Fruit fly (Drosophila melanogaster) whole organism, prepupa: ENCODE results near the gene CG7099.
A peak's percentile ranks its signal among the peaks of the same experiment; 100 is the strongest.

ENCODE experiments used
- CG1621 ChIP-seq: fragments of 200-800 bp; sonication (Bioruptor generic); optimal IDR thresholded peaks from 3 replicates; lab custom pipeline; 2018; ENCODE audit warnings: missing biosample characterization, mild to moderate bottlenecking, missing genetic modification characterization
- CG9139 ChIP-seq: fragments of 200-800 bp; sonication (Bioruptor generic); optimal IDR thresholded peaks from 3 replicates; lab custom pipeline; 2017; ENCODE audit warnings: missing biosample characterization, mild to moderate bottlenecking, missing genetic modification characterization
- Ets21C ChIP-seq: fragments of 200-800 bp; sonication (Bioruptor generic); optimal IDR thresholded peaks from 3 replicates; lab custom pipeline; 2016; ENCODE audit warnings: missing biosample characterization, missing genetic modification characterization
- Hr38 ChIP-seq: sonication (Bioruptor generic); optimal IDR thresholded peaks from 2 replicates; lab custom pipeline; 2016; ENCODE audit warnings: missing biosample characterization, missing genetic modification characterization
- Hr4 ChIP-seq: fragments of 200-800 bp; sonication (Bioruptor generic); optimal IDR thresholded peaks from 3 replicates; lab custom pipeline; 2016; ENCODE audit warnings: missing biosample characterization, missing genetic modification characterization
- Lpt ChIP-seq: fragments of 200-800 bp; sonication (Bioruptor generic); optimal IDR thresholded peaks from 3 replicates; lab custom pipeline; 2016; ENCODE audit warnings: missing biosample characterization, missing genetic modification characterization
- spab ChIP-seq: fragments of 200-800 bp; sonication (Bioruptor generic); optimal IDR thresholded peaks from 2 replicates; lab custom pipeline; 2017; ENCODE audit warnings: missing biosample characterization, mild to moderate bottlenecking, missing genetic modification characterization, missing genetic modification reagents

- TF ChIP-seq spab = peak; percentile 90
- TF ChIP-seq Ets21C (GFP tag; lab: Kevin White, UChicago) = peak; percentile 99
- peak; percentile 92 for TF ChIP-seq Hr38 (GFP tag; lab: Kevin White, UChicago)
- peak; percentile 83 for TF ChIP-seq CG1621 (tag; lab: Kevin White, UChicago)
- peak; percentile 98 for TF ChIP-seq Hr4 (GFP tag; lab: Kevin White, UChicago)
- TF ChIP-seq CG9139 (GFP tag; lab: Kevin White, UChicago) = no peak
- TF ChIP-seq Lpt (GFP tag; lab: Kevin White, UChicago) = peak; percentile 95
Observed at dm6 chr2L:13373435-13374242, 13.7 kb upstream of the CG7099 start, which contains the start of the genes Bdp1 and CG6565.
